Fruit fly (Drosophila melanogaster): Measurements from ENCODE around the gene CG11970.

Gene CG11970

DNA sequence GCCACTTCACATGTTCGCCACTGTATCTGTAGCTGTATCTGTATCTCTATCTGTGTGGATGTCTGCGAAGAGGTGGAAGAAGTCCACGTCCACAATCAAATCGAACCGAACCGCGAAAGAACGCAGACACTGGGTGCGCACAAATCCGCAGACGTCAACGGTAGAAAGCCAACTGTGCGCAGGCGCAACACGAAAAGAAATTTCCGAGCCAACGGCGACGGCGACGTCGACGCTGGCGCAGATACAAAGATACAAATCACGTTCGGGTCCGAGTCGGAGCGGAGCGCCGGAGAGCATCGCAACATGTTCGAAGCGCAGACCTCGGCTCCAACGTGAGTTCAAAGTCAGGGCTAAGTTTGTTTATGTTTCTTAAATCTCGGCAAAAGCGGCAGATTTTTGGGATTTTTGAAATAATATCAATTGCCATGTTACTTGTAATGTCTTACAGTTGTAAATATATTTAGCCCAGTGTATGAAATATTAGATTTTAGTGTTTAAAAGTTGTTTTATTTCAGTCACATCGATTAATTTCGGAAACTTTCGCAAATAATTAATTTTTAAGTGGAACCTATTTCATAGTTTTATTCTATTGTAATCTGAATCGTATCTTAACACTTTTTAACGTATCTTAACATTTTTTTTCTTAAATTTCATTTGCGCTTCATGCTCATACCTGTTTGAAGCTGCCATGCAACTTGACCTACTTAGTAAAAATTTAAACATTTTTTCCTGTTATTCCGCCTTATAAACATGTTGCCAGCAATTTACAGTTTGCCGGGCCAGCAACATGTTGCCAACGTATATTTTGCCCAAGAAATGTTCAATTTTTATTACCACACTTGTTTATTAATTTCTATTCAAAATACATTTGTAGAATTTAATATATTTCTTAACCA lies 21.4 kb upstream of the CG11970 start, which contains the start of gene ich:
Gene ich (minus strand): TSS at position 178 of the 896 bp plus-strand sequence.
- TF ChIP-seq Gug (GFP tag; IDR thresholded peaks at IDR 0.05) (no peak), ss (GFP tag; optimal IDR thresholded peaks at IDR 0.05) (no peak), CG8632 (GFP tag; optimal IDR thresholded peaks at IDR 0.05) (no peak), CG6792 (GFP tag; optimal IDR thresholded peaks at IDR 0.05) (no peak), CG6276 (GFP tag; optimal IDR thresholded peaks at IDR 0.05) (no peak), vri (GFP tag; optimal IDR thresholded peaks at IDR 0.05) (no peak), Eip75B (GFP tag; optimal IDR thresholded peaks at IDR 0.05) (peak; percentile 2), CG16779 (tag; optimal IDR thresholded peaks at IDR 0.05) (no peak), CG10669 (GFP tag; optimal IDR thresholded peaks at IDR 0.05) (no peak), CG34406 (GFP tag; optimal IDR thresholded peaks at IDR 0.05) (no peak), CG6163 (GFP tag; IDR thresholded peaks at IDR 0.05) (no peak), Eip93F (GFP tag; optimal IDR thresholded peaks at IDR 0.05) (no peak), topi (GFP tag; optimal IDR thresholded peaks at IDR 0.05) (no peak), eg (GFP tag; IDR thresholded peaks at IDR 0.05) (0 out of 3 replicates have a peak, but pooled peaks have one; percentile 33), salr (GFP tag; optimal IDR thresholded peaks at IDR 0.05) (no peak), fd85E (GFP tag; optimal IDR thresholded peaks at IDR 0.05) (no peak), CG8119 (GFP tag; IDR thresholded peaks at IDR 0.05) (no peak), CG1621 (tag; optimal IDR thresholded peaks at IDR 0.05) (peak; percentile 62), CG9139 (GFP tag; optimal IDR thresholded peaks at IDR 0.05) (no peak), Eip78C (GFP tag) (peak; percentile 68), CG4318 (GFP tag; optimal IDR thresholded peaks at IDR 0.05) (no peak), Smox (GFP tag; optimal IDR thresholded peaks at IDR 0.05) (no peak), CG10631 (GFP tag; optimal IDR thresholded peaks at IDR 0.05) (no peak), CG8319 (GFP tag; optimal IDR thresholded peaks at IDR 0.05) (no peak), svp (GFP tag) (no peak), esn (GFP tag; optimal IDR thresholded peaks at IDR 0.05) (no peak), Ets96B (tag; optimal IDR thresholded peaks at IDR 0.05) (no peak), pdm3 (GFP tag; optimal IDR thresholded peaks at IDR 0.05) (no peak), Ets21C (GFP tag; optimal IDR thresholded peaks at IDR 0.05) (no peak), CG6854 (GFP tag; optimal IDR thresholded peaks at IDR 0.05) (no peak), lz (GFP tag; optimal IDR thresholded peaks at IDR 0.05) (no peak), CG3919 (GFP tag; optimal IDR thresholded peaks at IDR 0.05) (peak; percentile 2), Sox14 (GFP tag; optimal IDR thresholded peaks at IDR 0.05) (no peak), CG11762 (GFP tag; optimal IDR thresholded peaks at IDR 0.05; ENCODE audit: insufficient read depth) (no peak), CG32006 (GFP tag; optimal IDR thresholded peaks at IDR 0.05) (peak; percentile 37), Met (GFP tag; optimal IDR thresholded peaks at IDR 0.05) (no peak), CG7368 (GFP tag; optimal IDR thresholded peaks at IDR 0.05) (no peak), dsx (GFP tag; optimal IDR thresholded peaks at IDR 0.05; ENCODE audit: poor library complexity, severe bottlenecking) (peak; percentile 22), Hr38 (GFP tag; optimal IDR thresholded peaks at IDR 0.05) (no peak), acj6 (GFP tag; optimal IDR thresholded peaks at IDR 0.05) (no peak)

dm6 chr3R:8963756-8964342 lies 20.7 kb upstream of the CG11970 start:
- TF ChIP-seq Hr4 (GFP tag; optimal IDR thresholded peaks at IDR 0.05) (peak; percentile 54), fd59A (GFP tag; optimal IDR thresholded peaks at IDR 0.05) (no peak), CG32006 (GFP tag; optimal IDR thresholded peaks at IDR 0.05) (peak; percentile 81), pdm3 (GFP tag; optimal IDR thresholded peaks at IDR 0.05) (no peak), CG15336 (GFP tag; IDR thresholded peaks at IDR 0.05) (peak; percentile 62), dac (GFP tag; optimal IDR thresholded peaks at IDR 0.05) (peak; percentile 29), dsx (GFP tag; optimal IDR thresholded peaks at IDR 0.05; ENCODE audit: poor library complexity, severe bottlenecking) (no peak), Smox (GFP tag; optimal IDR thresholded peaks at IDR 0.05) (peak; percentile 4), cyc (GFP tag; optimal IDR thresholded peaks at IDR 0.05) (no peak), Blimp-1 (GFP tag; optimal IDR thresholded peaks at IDR 0.05) (peak; percentile 42), net (GFP tag; optimal IDR thresholded peaks at IDR 0.05) (no peak), acj6 (GFP tag; optimal IDR thresholded peaks at IDR 0.05) (peak; percentile 8), esn (GFP tag; optimal IDR thresholded peaks at IDR 0.05) (peak; percentile 17), CG34406 (GFP tag; optimal IDR thresholded peaks at IDR 0.05) (peak; percentile 18), spab (GFP tag; optimal IDR thresholded peaks at IDR 0.05) (no peak), CG6808 (GFP tag; optimal IDR thresholded peaks at IDR 0.05) (no peak), CG4318 (GFP tag; optimal IDR thresholded peaks at IDR 0.05) (peak; percentile 56), lz (GFP tag; optimal IDR thresholded peaks at IDR 0.05) (no peak)
